Worm (Caenorhabditis elegans): ENCODE results near the gene Y22F5A.11.

ce11 chrV:10266050-10266449 is 9.4 kb downstream of the Y22F5A.11 start:
- TF ChIP-seq nhr-77 (tag; optimal IDR thresholded peaks at IDR 0.05): no peak
- TF ChIP-seq ama-1 (optimal IDR thresholded peaks at IDR 0.05): no peak
- TF ChIP-seq lin-15B (tag; optimal IDR thresholded peaks at IDR 0.05): no peak
- no peak for TF ChIP-seq F44E2.7 (GFP tag; IDR thresholded peaks at IDR 0.05)
- TF ChIP-seq snpc-4 (tag; optimal IDR thresholded peaks at IDR 0.05): no peak
- no peak for TF ChIP-seq ceh-44 (GFP tag; IDR thresholded peaks at IDR 0.05)
- no peak for TF ChIP-seq nhr-237 (tag; optimal IDR thresholded peaks at IDR 0.05)
- no peak for TF ChIP-seq aly-2 (tag; optimal IDR thresholded peaks at IDR 0.05)
- TF ChIP-seq ceh-82 (tag; optimal IDR thresholded peaks at IDR 0.05): no peak
- TF ChIP-seq lin-39 (tag; optimal IDR thresholded peaks at IDR 0.05): no peak
- TF ChIP-seq aha-1 (tag): no peak

Measured in whole organism, L4 larva.